Worm (Caenorhabditis elegans) whole organism, young adult: ENCODE results near the gene F58B6.1.
A peak's percentile ranks its signal among the peaks of the same experiment; 100 is the strongest.

Source experiments
- F10E7.11 ChIP-seq: sonication (generic microtip); optimal IDR thresholded peaks from 2 replicates; lab custom pipeline; 2017; ENCODE audit warnings: mild to moderate bottlenecking, missing genetic modification characterization, moderate library complexity, missing compliant biosample characterization
- F22D6.2 ChIP-seq: sonication (generic microtip); optimal IDR thresholded peaks from 2 replicates; lab custom pipeline; 2016; ENCODE audit warnings: mild to moderate bottlenecking, missing genetic modification characterization, missing compliant biosample characterization
- Y53G8AR.9 ChIP-seq: fragments of 200-800 bp; sonication (Bioruptor generic); conservative IDR thresholded peaks from 2 replicates; pipeline ENCODE4 v1.3.6; 2022; ENCODE audit warnings: missing genetic modification reagents, missing genetic modification characterization, missing compliant biosample characterization
- Y67H2A.10 ChIP-seq: fragments of 200-800 bp; sonication (Bioruptor generic); conservative IDR thresholded peaks from 2 replicates; pipeline ENCODE4 v1.3.6; 2022; ENCODE audit warnings: missing genetic modification reagents, missing genetic modification characterization, missing compliant biosample characterization
- Y79H2A.3 ChIP-seq: fragments of 200-800 bp; sonication (Bioruptor generic); conservative IDR thresholded peaks from 2 replicates; pipeline ENCODE4 v1.3.6; 2022; ENCODE audit warnings: missing genetic modification reagents, missing genetic modification characterization, missing compliant biosample characterization
- aptf-3 ChIP-seq: fragments of 200-800 bp; sonication (Bioruptor generic); IDR thresholded peaks from 2 replicates; pipeline ENCODE4 v1.3.6; 2022; ENCODE audit warnings: missing genetic modification characterization, missing compliant biosample characterization
- athp-1 ChIP-seq: sonication (generic microtip); optimal IDR thresholded peaks from 2 replicates; lab custom pipeline; 2017; ENCODE audit warnings: mild to moderate bottlenecking, missing genetic modification characterization, missing compliant biosample characterization
- attf-5 ChIP-seq: fragments of 200-800 bp; sonication (Bioruptor generic); optimal IDR thresholded peaks from 2 replicates; lab custom pipeline; 2018; ENCODE audit warnings: mild to moderate bottlenecking, missing genetic modification characterization, missing compliant biosample characterization
- attf-6 ChIP-seq: fragments of 200-800 bp; sonication (Bioruptor generic); IDR thresholded peaks from 2 replicates; pipeline ENCODE4 v1.3.6; 2022; ENCODE audit warnings: missing genetic modification reagents, missing genetic modification characterization, missing compliant biosample characterization
- bed-2 ChIP-seq: fragments of 200-800 bp; sonication (Bioruptor generic); IDR thresholded peaks from 2 replicates; pipeline ENCODE4 v1.3.6; 2022; ENCODE audit warnings: missing genetic modification reagents, missing genetic modification characterization, missing compliant biosample characterization
- cebp-2 ChIP-seq: fragments of 200-800 bp; sonication (Bioruptor generic); IDR thresholded peaks from 2 replicates; pipeline ENCODE4 v1.3.6; 2022; ENCODE audit warnings: missing genetic modification characterization, missing compliant biosample characterization
- ceh-58 ChIP-seq: fragments of 200-800 bp; sonication (Bioruptor generic); IDR thresholded peaks from 2 replicates; pipeline ENCODE4 v1.3.6; 2022; ENCODE audit warnings: missing genetic modification characterization, missing compliant biosample characterization
- dpff-1 ChIP-seq: sonication (generic microtip); optimal IDR thresholded peaks from 2 replicates; lab custom pipeline; 2017; ENCODE audit warnings: mild to moderate bottlenecking, missing genetic modification characterization, missing compliant biosample characterization
- dpl-1 ChIP-seq: fragments of 150-350 bp; optimal IDR thresholded peaks from 2 replicates; lab custom pipeline; 2014; ENCODE audit warnings: missing biosample characterization, missing genetic modification reagents, missing genetic modification characterization
- egl-44 ChIP-seq: fragments of 200-800 bp; sonication (Bioruptor generic); IDR thresholded peaks from 2 replicates; pipeline ENCODE4 v1.3.6; 2022; ENCODE audit warnings: missing genetic modification reagents, missing genetic modification characterization, missing compliant biosample characterization
- egrh-3 ChIP-seq: fragments of 200-800 bp; sonication (Bioruptor generic); IDR thresholded peaks from 2 replicates; pipeline ENCODE4 v1.3.6; 2022; ENCODE audit warnings: missing genetic modification reagents, missing genetic modification characterization, missing compliant biosample characterization
- gei-17 ChIP-seq: fragments of 200-800 bp; sonication (Bioruptor generic); optimal IDR thresholded peaks from 2 replicates; lab custom pipeline; 2018; ENCODE audit warnings: mild to moderate bottlenecking, missing genetic modification characterization, missing compliant biosample characterization
- him-1 ChIP-seq: sonication (generic microtip); optimal IDR thresholded peaks from 2 replicates; lab custom pipeline; 2016; ENCODE audit warnings: missing genotype, missing genetic modification reagents, missing genetic modification characterization, missing compliant biosample characterization
- hmg-1.2 ChIP-seq: fragments of 200-800 bp; sonication (Bioruptor generic); IDR thresholded peaks from 2 replicates; pipeline ENCODE4 v1.3.6; 2022; ENCODE audit warnings: missing genetic modification reagents, missing genetic modification characterization, missing compliant biosample characterization
- hsf-1 ChIP-seq: fragments of 200-800 bp; sonication (Bioruptor generic); IDR thresholded peaks from 2 replicates; pipeline ENCODE4 v1.3.6; 2022; ENCODE audit warnings: missing genetic modification reagents, missing genetic modification characterization, missing compliant biosample characterization
- lag-1 ChIP-seq: fragments of 200-800 bp; sonication (Bioruptor generic); IDR thresholded peaks from 2 replicates; pipeline ENCODE4 v1.3.6; 2022; ENCODE audit warnings: missing genetic modification reagents, missing genetic modification characterization, missing compliant biosample characterization
- let-526 ChIP-seq: fragments of 200-800 bp; sonication (Bioruptor generic); IDR thresholded peaks from 2 replicates; pipeline ENCODE4 v1.3.6; 2022; ENCODE audit warnings: missing genetic modification reagents, missing genetic modification characterization, missing compliant biosample characterization
- let-607 ChIP-seq, 2 experiments: fragments of 200-800 bp in 1 of 2; sonication (Bioruptor generic) in 1 of 2; sonication (generic microtip) in 1 of 2; optimal IDR thresholded peaks; 2 replicates each; lab custom pipeline; 2016 to 2018; ENCODE audit warnings: mild to moderate bottlenecking in 2 of 2, missing compliant biosample characterization in 2 of 2, missing genetic modification characterization in 2 of 2, moderate library complexity in 2 of 2, missing genotype in 1 of 2
- lin-54 ChIP-seq: fragments of 200-800 bp; sonication (Bioruptor generic); optimal IDR thresholded peaks from 2 replicates; lab custom pipeline; 2018; ENCODE audit warnings: mild to moderate bottlenecking, missing genetic modification characterization, missing compliant biosample characterization
- mcd-1 ChIP-seq: fragments of 200-800 bp; sonication (Bioruptor generic); IDR thresholded peaks from 2 replicates; pipeline ENCODE4 v1.3.6; 2022; ENCODE audit warnings: missing genetic modification reagents, missing genetic modification characterization, missing compliant biosample characterization
- mel-28 ChIP-seq: sonication (generic microtip); optimal IDR thresholded peaks from 2 replicates; lab custom pipeline; 2016; ENCODE audit warnings: borderline replicate concordance, mild to moderate bottlenecking, missing genetic modification characterization, missing compliant biosample characterization
- mes-4 ChIP-seq: sonication (generic microtip); optimal IDR thresholded peaks from 2 replicates; lab custom pipeline; 2016; ENCODE audit warnings: missing genotype, missing genetic modification characterization, missing compliant biosample characterization
- mxl-1 ChIP-seq: sonication (generic microtip); optimal IDR thresholded peaks from 2 replicates; lab custom pipeline; 2016; ENCODE audit warnings: missing genetic modification characterization, missing compliant biosample characterization
- nfyb-1 ChIP-seq: fragments of 200-800 bp; sonication (Bioruptor generic); IDR thresholded peaks from 2 replicates; pipeline ENCODE4 v1.3.6; 2022; ENCODE audit warnings: missing genetic modification reagents, missing genetic modification characterization, missing compliant biosample characterization
- nhr-90 ChIP-seq: sonication (generic microtip); optimal IDR thresholded peaks from 2 replicates; lab custom pipeline; 2016; ENCODE audit warnings: missing genotype, mild to moderate bottlenecking, missing genetic modification characterization, missing compliant biosample characterization
- rec-8 ChIP-seq, 2 experiments: sonication (generic microtip); optimal IDR thresholded peaks; 2 replicates each; lab custom pipeline; 2016; ENCODE audit warnings: mild to moderate bottlenecking in 2 of 2, missing genetic modification characterization in 2 of 2, missing genetic modification reagents in 2 of 2, missing genotype in 2 of 2, missing biosample characterization in 1 of 2, missing compliant biosample characterization in 1 of 2, moderate library complexity in 1 of 2
- rpc-1 ChIP-seq, 2 experiments: fragments of 150-350 bp in 1 of 2; sonication (generic microtip) in 1 of 2; optimal IDR thresholded peaks; 2 replicates each; lab custom pipeline; 2014 to 2018; ENCODE audit warnings: missing biosample characterization in 1 of 2, missing genetic modification characterization in 1 of 2, missing genetic modification reagents in 1 of 2, missing genotype in 1 of 2
- snpc-3.4 ChIP-seq: sonication (generic microtip); optimal IDR thresholded peaks from 2 replicates; lab custom pipeline; 2017; ENCODE audit warnings: missing genetic modification characterization, mild to moderate bottlenecking, missing compliant biosample characterization, antibody characterized with exemption, moderate library complexity, missing genotype, missing genetic modification reagents
- sptf-2 ChIP-seq: fragments of 200-800 bp; sonication (Bioruptor generic); optimal IDR thresholded peaks from 2 replicates; lab custom pipeline; 2018; ENCODE audit warnings: mild to moderate bottlenecking, missing genetic modification characterization, missing compliant biosample characterization
- tlf-1 ChIP-seq: fragments of 200-800 bp; sonication (Bioruptor generic); optimal IDR thresholded peaks from 2 replicates; lab custom pipeline; 2018; ENCODE audit warnings: mild to moderate bottlenecking, missing genetic modification characterization, missing compliant biosample characterization
- unc-130 ChIP-seq: sonication (generic microtip); optimal IDR thresholded peaks from 2 replicates; lab custom pipeline; 2016; ENCODE audit warnings: missing genetic modification reagents, missing genetic modification characterization, missing compliant biosample characterization
- zfh-2 ChIP-seq: fragments of 200-800 bp; sonication (Bioruptor generic); conservative IDR thresholded peaks from 2 replicates; pipeline ENCODE4 v1.3.6; 2022; ENCODE audit warnings: missing genetic modification reagents, missing genetic modification characterization, missing compliant biosample characterization
- ztf-18 ChIP-seq: sonication (generic microtip); optimal IDR thresholded peaks from 2 replicates; lab custom pipeline; 2016; ENCODE audit warnings: missing genotype, mild to moderate bottlenecking, missing genetic modification characterization, missing compliant biosample characterization
- ztf-22 ChIP-seq: fragments of 200-800 bp; sonication (Bioruptor generic); optimal IDR thresholded peaks from 2 replicates; lab custom pipeline; 2018; ENCODE audit warnings: mild to moderate bottlenecking, missing genetic modification characterization, moderate library complexity, missing compliant biosample characterization
- ztf-25 ChIP-seq: fragments of 200-800 bp; sonication (Bioruptor generic); IDR thresholded peaks from 2 replicates; pipeline ENCODE4 v1.3.6; 2022; ENCODE audit warnings: missing genetic modification reagents, missing genetic modification characterization, missing compliant biosample characterization
- ztf-26 ChIP-seq: sonication (generic microtip); optimal IDR thresholded peaks from 2 replicates; lab custom pipeline; 2017; ENCODE audit warnings: missing genetic modification characterization, missing compliant biosample characterization
- ztf-28 ChIP-seq: fragments of 200-800 bp; sonication (Bioruptor generic); IDR thresholded peaks from 2 replicates; pipeline ENCODE4 v1.3.6; 2022; ENCODE audit warnings: missing genetic modification reagents, missing genetic modification characterization, missing compliant biosample characterization

F58B6.1 gene

ce11 chrIII:1151680-1152079, 36.0 kb upstream of the F58B6.1 start, which contains the start of gene cdh-12:
Gene cdh-12 (plus strand): TSS chrIII:1152044.
- no peak for TF ChIP-seq ztf-25 (GFP tag; lab: Robert Waterston, UW)

ce11 chrIII:1149472-1149871, 33.7 kb upstream of the F58B6.1 start:
- TF ChIP-seq gei-17 (GFP tag; lab: Kevin White, UChicago): no peak
- no peak for TF ChIP-seq Y79H2A.3 (GFP tag; lab: Robert Waterston, UW)

- no peak for TF ChIP-seq tlf-1
Measured at ce11 chrIII:1147863-1148262, 32.1 kb upstream of the F58B6.1 start.

ce11 chrIII:1144816-1145215, 29.1 kb upstream of the F58B6.1 start:
- no peak for TF ChIP-seq snpc-3.4 (tag; lab: Kevin White, UChicago)
- TF ChIP-seq let-607 (tag; optimal IDR thresholded peaks at IDR 0.05; lab: Kevin White, UChicago): no peak
- no peak for TF ChIP-seq ztf-25 (GFP tag; lab: Robert Waterston, UW)
- TF ChIP-seq mxl-1 (tag; lab: Kevin White, UChicago): no peak
- no peak for TF ChIP-seq lin-54 (GFP tag; lab: Kevin White, UChicago)
- peak; percentile 70 for TF ChIP-seq zfh-2
- TF ChIP-seq egrh-3 (GFP tag; lab: Robert Waterston, UW): peak; percentile 9; the same call in 1 of the 2 replicates
- TF ChIP-seq nhr-90: no peak
- TF ChIP-seq sptf-2: no peak
- no peak for TF ChIP-seq F10E7.11 (tag; lab: Kevin White, UChicago)

ce11 chrIII:1142798-1143197, 27.1 kb upstream of the F58B6.1 start, which contains the start of gene smr-1:
Gene smr-1 (plus strand): TSS chrIII:1143172.
- TF ChIP-seq lag-1 (GFP tag; lab: Robert Waterston, UW) (no peak), ceh-58 (no peak), dpl-1 (peak; percentile 95), attf-5 (GFP tag; lab: Kevin White, UChicago) (peak; percentile 87), egl-44 (GFP tag; lab: Robert Waterston, UW) (0 out of 2 replicates have a peak, but pooled peaks have one; percentile 18), ztf-28 (GFP tag; lab: Robert Waterston, UW) (no peak), egrh-3 (GFP tag; lab: Robert Waterston, UW) (no peak), Y53G8AR.9 (GFP tag; lab: Robert Waterston, UW) (peak; percentile 94), rpc-1 (optimal IDR thresholded peaks at IDR 0.05; lab: Kevin White, UChicago) (no peak), rpc-1 (tag; optimal IDR thresholded peaks at IDR 0.05; lab: Kevin White, UChicago) (no peak), ztf-22 (GFP tag; lab: Kevin White, UChicago) (no peak), mes-4 (tag; lab: Kevin White, UChicago) (no peak), ztf-18 (tag; lab: Kevin White, UChicago) (peak; percentile 98), mcd-1 (peak; percentile 92), nfyb-1 (peak; percentile 85), dpff-1 (tag; lab: Kevin White, UChicago) (no peak), hmg-1.2 (GFP tag; lab: Robert Waterston, UW) (peak; percentile 64), athp-1 (tag; lab: Kevin White, UChicago) (peak; percentile 39), unc-130 (GFP tag; lab: Kevin White, UChicago) (no peak), F22D6.2 (tag; lab: Kevin White, UChicago) (peak; percentile 14), Y67H2A.10 (no peak), ztf-26 (peak; percentile 41), hsf-1 (GFP tag; lab: Robert Waterston, UW) (peak; percentile 51; the same call in 1 of the 2 replicates), rec-8 (tag; optimal IDR thresholded peaks at IDR 0.05; lab: Kevin White, UChicago) (no peak), let-526 (GFP tag; lab: Robert Waterston, UW) (no peak), aptf-3 (GFP tag; lab: Robert Waterston, UW) (no peak), mxl-1 (tag; lab: Kevin White, UChicago) (no peak), nhr-90 (no peak), cebp-2 (GFP tag; lab: Robert Waterston, UW) (no peak), bed-2 (no peak), him-1 (tag; lab: Kevin White, UChicago) (peak; percentile 80), mel-28 (tag; lab: Kevin White, UChicago) (no peak), attf-6 (GFP tag; lab: Robert Waterston, UW) (no peak)
